Worm (Caenorhabditis elegans): ENCODE measurements around the gene C17A2.2.

Gene C17A2.2

DNA sequence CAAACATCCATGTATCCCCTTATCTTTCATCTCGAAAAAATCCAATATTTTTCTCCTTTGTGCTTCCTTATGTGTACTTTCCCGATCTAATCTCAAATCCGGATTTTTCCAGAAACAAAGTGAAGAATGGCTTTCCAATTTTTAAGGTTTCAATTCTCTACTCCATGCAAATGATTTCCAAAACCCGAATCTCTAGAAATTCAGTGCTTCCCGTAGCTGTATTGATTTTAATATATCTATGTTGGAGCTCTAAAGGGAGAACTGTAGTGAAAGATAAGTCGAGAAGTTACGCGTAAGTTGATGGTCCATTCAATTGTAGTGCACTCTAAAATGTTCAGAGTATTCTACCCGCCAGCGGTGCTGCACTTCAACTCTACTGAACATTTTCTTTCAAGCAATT lies 6.6 kb upstream of the C17A2.2 start, which contains the start of gene C17A2.4:
C17A2.4 (plus strand) TSS at position 301 of the 400 bp plus-strand sequence.
- no peak for TF ChIP-seq unc-62 (GFP tag; optimal IDR thresholded peaks at IDR 0.05)

DNA sequence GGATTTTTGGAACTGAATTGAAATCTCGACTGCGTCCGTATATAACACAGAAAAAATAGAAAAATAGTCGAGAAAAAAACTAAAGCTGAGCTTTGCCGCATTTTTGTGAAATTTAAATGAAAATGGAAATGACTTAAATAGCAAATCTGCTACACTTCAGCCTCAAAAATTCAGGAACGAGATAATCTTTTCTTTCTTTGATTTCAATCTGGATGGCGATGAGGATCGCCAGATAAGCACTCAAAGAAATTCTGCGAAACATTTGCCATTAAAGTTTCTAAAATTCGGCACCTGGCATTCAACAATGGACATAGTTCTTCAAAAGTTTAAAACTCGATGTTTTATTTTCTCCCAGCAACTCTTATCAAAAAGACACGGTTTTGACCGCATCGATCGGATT lies 2.8 kb upstream of the C17A2.2 start, which contains the start of the genes C17A2.7 and C17A2.3:
C17A2.7 (minus strand) TSS at position 101 of the 400 bp plus-strand sequence.
C17A2.3 (plus strand) TSS at position 305 of the 400 bp plus-strand sequence.
- TF ChIP-seq unc-62 (GFP tag; optimal IDR thresholded peaks at IDR 0.05), result no peak

ce11 chrII:3850655-3851054 lies 4.5 kb downstream of the C17A2.2 start, which contains the start of gene nhr-72:
Gene nhr-72 (minus strand): TSS chrII:3850755.
- TF ChIP-seq unc-62 (GFP tag; optimal IDR thresholded peaks at IDR 0.05), result no peak

ce11 chrII:3852654-3853053 lies 6.5 kb downstream of the C17A2.2 start, which contains the start of gene nhr-257:
Gene nhr-257 (plus strand): TSS chrII:3852954.
- TF ChIP-seq unc-62 (GFP tag; optimal IDR thresholded peaks at IDR 0.05), result no peak

DNA sequence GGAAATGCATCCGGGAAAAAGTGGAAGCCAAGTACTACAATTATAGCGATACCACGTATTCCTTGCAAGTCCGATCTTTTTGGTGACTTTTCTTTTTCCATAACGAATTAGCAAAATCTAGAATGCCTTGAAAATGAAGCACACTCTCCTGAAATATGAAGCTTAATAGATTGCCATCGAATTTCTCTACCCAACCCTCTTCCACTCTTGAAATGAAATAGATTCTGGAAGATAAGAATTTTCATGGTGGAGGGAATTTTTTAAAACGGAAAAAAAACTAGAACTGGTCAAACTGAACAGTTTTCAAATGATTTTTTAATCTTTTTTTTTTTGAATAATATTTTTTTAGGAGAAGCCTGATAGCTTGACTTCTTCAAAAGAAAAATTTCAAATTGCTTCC lies 14.7 kb downstream of the C17A2.2 start, which contains the start of gene oac-11:
oac-11 (minus strand) TSS at position 101 of the 400 bp plus-strand sequence.
- no peak for TF ChIP-seq unc-62 (GFP tag; optimal IDR thresholded peaks at IDR 0.05)

DNA sequence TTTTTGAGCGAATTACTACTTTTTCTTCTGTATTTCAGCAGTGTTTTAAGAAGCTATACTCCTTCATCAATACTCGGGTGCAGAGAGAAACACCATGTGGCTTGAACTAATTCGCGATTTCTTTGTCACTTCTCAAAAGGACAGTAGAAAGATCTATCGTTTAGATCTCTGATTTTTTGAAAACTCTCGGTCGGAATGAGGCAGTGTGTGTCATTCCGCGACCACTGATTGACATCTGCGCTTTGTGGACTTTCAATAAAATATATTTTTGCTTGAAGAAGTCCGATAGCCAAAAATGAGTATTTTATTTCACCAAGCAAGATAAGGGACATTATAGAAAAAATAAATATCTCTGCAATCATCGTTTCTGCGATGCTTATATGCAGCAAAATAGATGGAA lies 15.9 kb downstream of the C17A2.2 start:
- TF ChIP-seq unc-62 (GFP tag; optimal IDR thresholded peaks at IDR 0.05), result no peak

- TF ChIP-seq unc-62 (GFP tag; optimal IDR thresholded peaks at IDR 0.05), result no peak
These were observed 18.5 kb downstream of the C17A2.2 start, which contains the start of gene nhr-261 for ce11 chrII:3864652-3865051. Gene nhr-261 (minus strand): TSS chrII:3864752.

DNA sequence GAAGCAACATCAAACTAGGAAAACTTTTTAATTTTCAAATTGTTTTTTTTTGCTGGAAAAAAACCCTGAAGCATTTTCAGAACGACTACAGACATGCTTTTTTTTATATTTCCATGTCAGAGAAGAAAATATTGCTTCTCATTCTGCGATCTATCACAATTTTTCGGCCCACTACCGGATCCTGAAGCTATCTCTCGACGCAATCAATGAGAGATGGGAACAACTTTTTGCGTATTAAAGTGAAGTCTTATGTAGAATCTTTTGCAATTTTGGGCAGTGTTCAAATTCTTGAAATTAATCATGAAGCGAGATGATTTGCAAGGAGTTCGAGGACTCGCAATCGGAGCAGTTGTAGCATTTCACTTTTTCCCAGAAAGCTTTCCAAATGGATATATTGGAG lies 23.5 kb downstream of the C17A2.2 start, which contains the start of gene oac-10:
oac-10 (plus strand) TSS at position 301 of the 400 bp plus-strand sequence.
- TF ChIP-seq unc-62 (GFP tag; optimal IDR thresholded peaks at IDR 0.05), result no peak

DNA sequence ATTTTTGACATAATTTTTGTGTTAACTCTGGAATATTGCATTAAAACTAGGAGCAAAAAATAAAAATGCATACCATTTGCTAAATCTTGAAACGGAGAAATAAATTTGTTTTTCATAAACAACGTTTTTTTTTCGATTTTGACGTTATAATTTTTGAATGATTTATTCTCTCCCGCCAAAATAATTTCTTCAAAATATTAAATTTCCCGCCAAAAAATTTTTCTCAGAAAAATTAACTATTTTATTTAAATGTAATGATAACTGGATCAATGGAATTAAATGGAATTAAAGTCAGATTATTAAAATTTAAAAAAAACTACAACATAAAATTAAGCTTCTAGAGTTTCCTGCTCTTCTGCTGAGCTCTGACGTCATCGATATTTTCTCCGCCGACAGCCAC lies 31.0 kb downstream of the C17A2.2 start, which contains the start of gene nep-3:
nep-3 (minus strand) TSS at position 101 of the 400 bp plus-strand sequence.
- no peak for TF ChIP-seq unc-62 (GFP tag; optimal IDR thresholded peaks at IDR 0.05)

ce11 chrII:3877874-3878273 lies 31.7 kb downstream of the C17A2.2 start, which contains the start of gene sdz-7:
Gene sdz-7 (minus strand): TSS chrII:3877974.
- no peak for TF ChIP-seq unc-62 (GFP tag; optimal IDR thresholded peaks at IDR 0.05)

DNA sequence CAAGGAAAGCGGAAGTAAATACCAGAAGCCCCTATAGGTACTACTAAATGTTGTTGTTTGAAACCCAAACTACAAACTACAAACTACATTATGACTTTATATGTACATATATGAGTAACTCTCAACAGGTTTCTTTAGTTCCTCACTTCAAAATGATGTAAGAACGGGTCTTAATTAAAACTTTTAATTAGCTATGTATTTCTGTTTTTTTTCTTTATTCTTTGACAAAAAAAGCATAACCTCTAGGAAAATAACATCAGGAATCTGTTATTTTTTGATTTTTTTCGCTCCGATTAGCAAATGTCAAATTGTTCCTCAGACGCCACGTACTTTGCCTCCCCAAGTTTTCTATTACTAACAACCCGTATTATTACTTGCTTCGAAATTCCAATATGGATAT lies 32.2 kb downstream of the C17A2.2 start, which contains the start of gene srh-250:
srh-250 (plus strand) TSS at position 301 of the 400 bp plus-strand sequence.
- TF ChIP-seq unc-62 (GFP tag; optimal IDR thresholded peaks at IDR 0.05), result no peak

DNA sequence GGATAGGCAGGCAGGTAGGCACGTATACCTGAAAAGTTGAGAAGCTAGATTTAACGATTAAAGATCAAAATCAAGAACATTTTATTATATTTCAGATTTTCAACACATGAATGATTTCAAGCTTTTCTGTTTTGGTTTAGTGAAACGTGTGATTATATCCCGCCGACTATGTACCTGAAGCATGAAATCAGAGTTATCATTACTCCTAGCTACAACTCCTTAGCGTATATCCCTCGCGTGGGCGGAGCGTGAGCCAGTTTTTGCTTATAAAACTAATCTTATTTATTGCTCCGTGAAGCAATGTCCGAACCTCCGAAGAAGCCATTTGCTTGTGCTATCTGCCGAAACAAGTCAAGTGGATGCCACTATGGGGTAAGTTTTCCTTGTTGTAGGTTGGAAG lies 33.8 kb downstream of the C17A2.2 start, which contains the start of gene nhr-166:
nhr-166 (plus strand) TSS at position 301 of the 400 bp plus-strand sequence.
- TF ChIP-seq unc-62 (GFP tag; optimal IDR thresholded peaks at IDR 0.05), result no peak

- no peak for TF ChIP-seq unc-62 (GFP tag; optimal IDR thresholded peaks at IDR 0.05)
These were observed 45.0 kb downstream of the C17A2.2 start, which contains the start of gene F53C3.8 for ce11 chrII:3891124-3891523. Gene F53C3.8 (plus strand): TSS chrII:3891424.

ce11 chrII:3893911-3894310 lies 47.8 kb downstream of the C17A2.2 start:
- TF ChIP-seq unc-62 (GFP tag; optimal IDR thresholded peaks at IDR 0.05), result no peak

- no peak for TF ChIP-seq unc-62 (GFP tag; optimal IDR thresholded peaks at IDR 0.05)
These were observed 48.6 kb downstream of the C17A2.2 start, which contains the start of gene F53C3.7 for ce11 chrII:3894755-3895154. Gene F53C3.7 (plus strand): TSS chrII:3895055.

- TF ChIP-seq unc-62 (GFP tag; optimal IDR thresholded peaks at IDR 0.05), result no peak
These were observed 50.8 kb downstream of the C17A2.2 start for ce11 chrII:3896920-3897319.
